Worm (Caenorhabditis elegans): ENCODE measurements around the gene T25B9.3.

Gene T25B9.3

DNA sequence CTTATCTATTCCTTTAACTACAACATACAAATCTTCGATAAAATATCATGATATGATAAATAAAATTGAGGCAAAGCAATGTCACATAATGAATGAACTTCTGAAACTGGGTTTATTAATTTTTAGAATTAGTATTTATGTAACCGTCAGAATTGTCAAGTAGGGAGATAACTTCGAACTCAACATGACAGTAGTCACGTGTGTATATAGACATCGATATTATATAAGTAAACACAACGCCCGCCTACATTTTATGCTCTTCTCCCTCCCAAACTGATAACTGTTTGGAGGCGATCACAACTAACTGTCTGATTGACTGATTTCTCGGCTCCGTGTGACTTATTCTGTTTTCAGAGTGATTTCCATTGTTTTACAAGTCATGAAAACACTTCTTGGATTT is 16.8 kb downstream of the T25B9.3 start, which contains the start of gene ugt-54:
Gene ugt-54 (plus strand): TSS at position 355 of the 400 bp plus-strand sequence.
- TF ChIP-seq Y105C5A.15 (GFP tag; IDR thresholded peaks at IDR 0.05) (no peak), skn-1 (tag; optimal IDR thresholded peaks at IDR 0.05) (no peak), nhr-102 (tag; optimal IDR thresholded peaks at IDR 0.05) (peak; percentile 43), unc-39 (tag; optimal IDR thresholded peaks at IDR 0.05) (no peak), fkh-10 (GFP tag; optimal IDR thresholded peaks at IDR 0.05) (no peak), ztf-7 (tag; optimal IDR thresholded peaks at IDR 0.05) (no peak), sdz-12 (GFP tag; optimal IDR thresholded peaks at IDR 0.05) (no peak), snpc-4 (tag; optimal IDR thresholded peaks at IDR 0.05) (no peak), zfp-3 (GFP tag; conservative IDR thresholded peaks at IDR 0.05) (no peak), ceh-20 (GFP tag; IDR thresholded peaks at IDR 0.05) (no peak), T20F7.1 (GFP tag; optimal IDR thresholded peaks at IDR 0.05) (no peak), saeg-2 (GFP tag; IDR thresholded peaks at IDR 0.05) (no peak), unc-130 (GFP tag; optimal IDR thresholded peaks at IDR 0.05) (no peak), hlh-11 (tag; optimal IDR thresholded peaks at IDR 0.05) (peak; percentile 80), ztf-11 (tag; optimal IDR thresholded peaks at IDR 0.05) (no peak), nhr-6 (tag; optimal IDR thresholded peaks at IDR 0.05) (no peak), nhr-10 (tag; optimal IDR thresholded peaks at IDR 0.05) (no peak), ceh-82 (tag; optimal IDR thresholded peaks at IDR 0.05) (no peak), nhr-42 (GFP tag; IDR thresholded peaks at IDR 0.05) (no peak), nhr-111 (GFP tag; optimal IDR thresholded peaks at IDR 0.05) (no peak), daf-16 (GFP tag; optimal IDR thresholded peaks at IDR 0.05) (peak in 1 of 2 experiments; percentile 25), daf-16 (tag; optimal IDR thresholded peaks at IDR 0.05) (peak; percentile 93), R02D3.7 (tag; optimal IDR thresholded peaks at IDR 0.05) (no peak), fos-1 (tag; optimal IDR thresholded peaks at IDR 0.05) (no peak), egl-27 (tag; optimal IDR thresholded peaks at IDR 0.05) (no peak), hlh-30 (tag; optimal IDR thresholded peaks at IDR 0.05; ENCODE audit: insufficient read depth) (peak; percentile 37), nhr-41 (GFP tag; IDR thresholded peaks at IDR 0.05) (no peak), ZK546.5 (tag; optimal IDR thresholded peaks at IDR 0.05) (no peak), lsy-2 (tag; optimal IDR thresholded peaks at IDR 0.05) (no peak), Y5F2A.4 (GFP tag; optimal IDR thresholded peaks at IDR 0.05) (no peak), hmg-1.1 (GFP tag; IDR thresholded peaks at IDR 0.05) (no peak), Y48G9A.11 (GFP tag; IDR thresholded peaks at IDR 0.05) (no peak), hif-1 (tag; optimal IDR thresholded peaks at IDR 0.05) (no peak), ceh-62 (tag; optimal IDR thresholded peaks at IDR 0.05) (no peak), nhr-237 (tag; optimal IDR thresholded peaks at IDR 0.05) (no peak), F37D6.2 (tag; optimal IDR thresholded peaks at IDR 0.05) (no peak), nhr-11 (tag; optimal IDR thresholded peaks at IDR 0.05) (no peak), dmd-8 (GFP tag; IDR thresholded peaks at IDR 0.05) (no peak), aly-2 (tag; optimal IDR thresholded peaks at IDR 0.05) (no peak), zip-11 (GFP tag; IDR thresholded peaks at IDR 0.05) (no peak), dmd-6 (GFP tag; IDR thresholded peaks at IDR 0.05) (peak; percentile 84), nhr-28 (tag; optimal IDR thresholded peaks at IDR 0.05) (peak; percentile 68), ceh-28 (tag; optimal IDR thresholded peaks at IDR 0.05) (no peak), dve-1 (tag; optimal IDR thresholded peaks at IDR 0.05; ENCODE audit: insufficient read depth) (peak; percentile 72), unc-62 (GFP tag; optimal IDR thresholded peaks at IDR 0.05 in 1 of 2) (no peak), unc-62 (tag; optimal IDR thresholded peaks at IDR 0.05) (no peak), php-3 (GFP tag; IDR thresholded peaks at IDR 0.05) (peak; percentile 63; the same call in 1 of the 2 replicates), mes-2 (tag; optimal IDR thresholded peaks at IDR 0.05; ENCODE audit: poor library complexity, severe bottlenecking) (no peak), lim-7 (GFP tag; IDR thresholded peaks at IDR 0.05) (no peak), nhr-25 (tag; optimal IDR thresholded peaks at IDR 0.05; ENCODE audit: borderline replicate concordance, insufficient read depth) (no peak), zip-2 (tag; optimal IDR thresholded peaks at IDR 0.05) (no peak), lir-3 (tag; optimal IDR thresholded peaks at IDR 0.05) (no peak), arid-1 (GFP tag; conservative IDR thresholded peaks at IDR 0.05) (no peak)
